Worm (Caenorhabditis elegans): ENCODE data around the gene arl-5.
A peak's percentile ranks its signal among the peaks of the same experiment; 100 is the strongest.

The arl-5 gene

DNA sequence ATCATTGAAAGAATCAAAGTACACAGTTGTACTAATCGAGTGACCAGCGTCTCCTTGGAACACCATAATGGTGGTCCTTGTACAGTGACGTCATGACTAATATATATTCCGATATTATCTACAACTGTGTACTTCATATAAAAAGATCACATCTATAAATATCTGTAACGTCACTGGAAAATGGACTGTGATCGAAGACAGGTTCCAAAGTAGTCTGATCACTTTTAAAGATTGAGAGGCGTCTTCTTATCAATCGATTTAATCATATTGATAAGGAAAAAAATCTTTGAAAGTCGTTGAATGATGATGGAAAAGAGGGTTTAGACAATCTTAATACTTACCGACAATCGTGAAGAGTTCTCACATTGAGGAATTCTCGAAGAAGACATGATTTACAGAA is 35.0 kb downstream of the arl-5 start:
- TF ChIP-seq hlh-17 (GFP tag; optimal IDR thresholded peaks at IDR 0.05; ENCODE audit: borderline replicate concordance) (no peak), ets-5 (GFP tag; IDR thresholded peaks at IDR 0.05) (no peak), aha-1 (tag; optimal IDR thresholded peaks at IDR 0.05) (no peak), fkh-8 (tag; optimal IDR thresholded peaks at IDR 0.05) (no peak), efl-1 (optimal IDR thresholded peaks at IDR 0.05) (no peak), efl-1 (GFP tag; optimal IDR thresholded peaks at IDR 0.05 in 1 of 2) (peak in 1 of 2 experiments; percentile 92), unc-30 (tag; optimal IDR thresholded peaks at IDR 0.05) (no peak), elt-3 (tag; optimal IDR thresholded peaks at IDR 0.05) (peak in 1 of 6 experiments; percentile 0), nhr-71 (tag; optimal IDR thresholded peaks at IDR 0.05) (peak; percentile 14), elt-2 (tag; optimal IDR thresholded peaks at IDR 0.05) (peak; percentile 46), isw-1 (GFP tag; IDR thresholded peaks at IDR 0.05) (no peak), lin-15B (tag; optimal IDR thresholded peaks at IDR 0.05) (no peak)

DNA sequence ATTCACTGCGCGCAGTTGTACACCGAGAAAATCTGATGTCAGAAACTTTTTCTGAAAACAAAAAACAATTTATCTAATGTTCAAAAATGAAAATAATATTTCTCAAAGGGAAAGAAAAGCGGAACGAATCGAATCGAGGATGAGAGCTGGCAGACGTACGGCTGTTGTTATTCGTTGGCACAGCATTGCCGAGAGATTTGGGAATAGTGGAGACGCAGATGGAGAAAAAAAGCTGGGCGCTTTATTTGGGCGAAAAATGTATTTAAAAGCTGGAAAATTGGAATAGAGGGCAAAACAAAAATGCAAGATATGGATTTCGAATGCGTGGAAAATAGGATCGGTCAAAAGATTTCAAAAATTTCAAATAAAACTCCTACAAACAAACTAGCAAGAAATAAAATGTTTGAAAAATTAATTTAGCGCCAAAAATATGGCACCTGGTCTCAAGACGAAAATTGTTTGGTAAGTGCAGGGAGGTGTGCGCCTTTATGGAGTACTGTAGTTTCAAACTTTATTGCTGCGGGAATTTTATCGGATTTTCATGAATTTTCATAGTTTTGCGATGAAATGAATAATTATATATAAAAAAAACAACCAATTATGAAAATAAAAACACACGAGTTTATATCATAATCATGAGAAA is 36.2 kb downstream of the arl-5 start, which contains the start of gene gpdh-2:
TSS of gene gpdh-2 (minus strand) at position 51 of the 643 bp plus-strand sequence.
- TF ChIP-seq alr-1 (tag; optimal IDR thresholded peaks at IDR 0.05; ENCODE audit: borderline replicate concordance) = no peak
- no peak for TF ChIP-seq ceh-82 (tag; optimal IDR thresholded peaks at IDR 0.05)
- no peak for TF ChIP-seq sox-4 (tag; optimal IDR thresholded peaks at IDR 0.05)
- TF ChIP-seq tlp-1 (tag; optimal IDR thresholded peaks at IDR 0.05) = no peak
- no peak for TF ChIP-seq unc-86 (tag; optimal IDR thresholded peaks at IDR 0.05)
- no peak for TF ChIP-seq tbx-2 (tag; optimal IDR thresholded peaks at IDR 0.05)
- TF ChIP-seq elt-2 (tag; optimal IDR thresholded peaks at IDR 0.05) = no peak
- TF ChIP-seq pag-3 (tag; optimal IDR thresholded peaks at IDR 0.05; ENCODE audit: borderline replicate concordance, insufficient read depth) = no peak
- no peak for TF ChIP-seq unc-130 (tag; optimal IDR thresholded peaks at IDR 0.05)
- no peak for TF ChIP-seq C34B4.2 (tag; optimal IDR thresholded peaks at IDR 0.05)
- TF ChIP-seq hlh-4 (tag; optimal IDR thresholded peaks at IDR 0.05) = no peak
- no peak for TF ChIP-seq ceh-90 (tag; optimal IDR thresholded peaks at IDR 0.05)
- TF ChIP-seq rnt-1 (tag; optimal IDR thresholded peaks at IDR 0.05) = no peak
- no peak for TF ChIP-seq dpl-1 (GFP tag; optimal IDR thresholded peaks at IDR 0.05)
- no peak for TF ChIP-seq zag-1 (tag; optimal IDR thresholded peaks at IDR 0.05)

DNA sequence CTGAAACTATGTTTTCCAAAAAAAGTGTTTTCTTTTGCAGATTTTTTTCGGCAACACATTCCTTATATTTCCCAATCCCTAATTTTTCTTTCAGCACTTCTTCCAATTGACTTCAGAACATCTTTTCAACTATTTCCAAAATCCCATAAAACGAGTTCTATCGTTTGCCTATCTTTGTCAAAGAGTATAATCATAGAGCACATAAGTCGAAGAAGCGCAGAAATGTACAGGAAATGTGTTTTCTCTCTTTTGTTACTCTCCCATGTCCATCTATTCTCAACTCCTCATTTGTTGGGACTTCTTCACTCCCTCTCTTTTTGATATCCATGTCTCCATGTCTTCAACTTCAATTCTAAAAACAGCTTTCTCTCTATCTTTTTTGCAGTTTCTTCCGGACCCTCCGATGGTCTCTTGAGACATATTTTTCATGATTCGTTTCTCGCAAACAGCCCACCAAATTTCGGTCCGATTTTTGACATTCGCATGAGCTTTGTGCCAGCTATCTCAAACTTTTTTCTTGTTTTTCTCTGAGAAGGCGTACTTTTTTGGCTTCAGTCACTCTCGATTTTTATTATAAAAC is 37.2 kb downstream of the arl-5 start, which contains the start of gene twk-48:
TSS of gene twk-48 (plus strand) at position 530 of the 580 bp plus-strand sequence.
- peak; percentile 73 for TF ChIP-seq fkh-10 (GFP tag; optimal IDR thresholded peaks at IDR 0.05)
- no peak for TF ChIP-seq unc-30 (tag; optimal IDR thresholded peaks at IDR 0.05)
- peak; percentile 57 for TF ChIP-seq lin-14 (GFP tag; optimal IDR thresholded peaks at IDR 0.05)
- TF ChIP-seq efl-1 (optimal IDR thresholded peaks at IDR 0.05) = no peak
- TF ChIP-seq efl-1 (GFP tag; optimal IDR thresholded peaks at IDR 0.05 in 1 of 2) = peak in 1 of 2 experiments; percentile 26
- no peak for TF ChIP-seq ceh-88 (GFP tag; IDR thresholded peaks at IDR 0.05)

- TF ChIP-seq nhr-71 (tag; optimal IDR thresholded peaks at IDR 0.05) (peak; percentile 74), mef-2 (tag; optimal IDR thresholded peaks at IDR 0.05) (no peak), Y116A8C.19 (tag; optimal IDR thresholded peaks at IDR 0.05; ENCODE audit: borderline replicate concordance) (no peak), ceh-8 (GFP tag; optimal IDR thresholded peaks at IDR 0.05) (peak; percentile 23), elt-2 (tag; optimal IDR thresholded peaks at IDR 0.05) (peak; percentile 27), hlh-17 (GFP tag; optimal IDR thresholded peaks at IDR 0.05; ENCODE audit: borderline replicate concordance) (no peak), zip-4 (GFP tag; optimal IDR thresholded peaks at IDR 0.05) (no peak), jun-1 (tag; optimal IDR thresholded peaks at IDR 0.05) (no peak), dpl-1 (GFP tag; optimal IDR thresholded peaks at IDR 0.05) (peak; percentile 23 to 47 (median 36)), nhr-28 (tag; optimal IDR thresholded peaks at IDR 0.05) (no peak), snu-23 (GFP tag; optimal IDR thresholded peaks at IDR 0.05) (peak; percentile 59), ceh-90 (tag; optimal IDR thresholded peaks at IDR 0.05) (peak; percentile 41), grh-1 (GFP tag; IDR thresholded peaks at IDR 0.05) (no peak), unc-130 (tag; optimal IDR thresholded peaks at IDR 0.05) (peak; percentile 45), nhr-76 (tag; optimal IDR thresholded peaks at IDR 0.05) (no peak), elt-3 (tag; optimal IDR thresholded peaks at IDR 0.05) (peak in 1 of 6 experiments; percentile 18), blmp-1 (tag; optimal IDR thresholded peaks at IDR 0.05) (peak; percentile 12), lsy-2 (tag; optimal IDR thresholded peaks at IDR 0.05) (peak; percentile 48 to 76), hpl-2 (GFP tag; optimal IDR thresholded peaks at IDR 0.05) (no peak), ceh-63 (GFP tag; optimal IDR thresholded peaks at IDR 0.05) (no peak)
Observed at ce11 chrIII:9861470-9862342, 38.7 kb downstream of the arl-5 start.
